Worm (Caenorhabditis elegans) whole organism, mixed stage, embryonic: Measurements from ENCODE around the gene srh-99.

Experiments
- M03D4.4 ChIP-seq: sonication (generic microtip); optimal IDR thresholded peaks from 2 replicates; lab custom pipeline; 2017; ENCODE audit warnings: mild to moderate bottlenecking, missing genetic modification characterization, missing compliant biosample characterization
- bed-3 ChIP-seq: fragments of 200-800 bp; sonication (Bioruptor generic); optimal IDR thresholded peaks from 3 replicates; lab custom pipeline; 2018; ENCODE audit warnings: mild to moderate bottlenecking, missing genetic modification characterization, moderate library complexity, missing compliant biosample characterization
- blmp-1 ChIP-seq: fragments of 150-350 bp; optimal IDR thresholded peaks from 2 replicates; lab custom pipeline; 2014; ENCODE audit warnings: missing biosample characterization, missing genetic modification characterization
- ceh-39 ChIP-seq: fragments of 150-350 bp; optimal IDR thresholded peaks from 2 replicates; lab custom pipeline; 2014; ENCODE audit warnings: missing biosample characterization, missing genetic modification characterization
- ceh-43 ChIP-seq: fragments of 200-800 bp; sonication (Bioruptor generic); optimal IDR thresholded peaks from 2 replicates; lab custom pipeline; 2018; ENCODE audit warnings: mild to moderate bottlenecking, missing genetic modification characterization, moderate library complexity, missing compliant biosample characterization
- ceh-83 ChIP-seq: fragments of 200-800 bp; sonication (Bioruptor generic); optimal IDR thresholded peaks from 2 replicates; lab custom pipeline; 2018; ENCODE audit warnings: mild to moderate bottlenecking, missing genetic modification characterization, missing compliant biosample characterization
- ces-1 ChIP-seq: fragments of 150-350 bp; optimal IDR thresholded peaks from 2 replicates; lab custom pipeline; 2014; ENCODE audit warnings: missing biosample characterization, missing genetic modification reagents, missing genetic modification characterization
- cnd-1 ChIP-seq: fragments of 200-800 bp; sonication (Bioruptor generic); optimal IDR thresholded peaks from 2 replicates; lab custom pipeline; 2018; ENCODE audit warnings: mild to moderate bottlenecking, missing genetic modification characterization, missing compliant biosample characterization
- drap-1 ChIP-seq: fragments of 200-800 bp; sonication (Bioruptor generic); optimal IDR thresholded peaks from 3 replicates; lab custom pipeline; 2018; ENCODE audit warnings: mild to moderate bottlenecking, missing genetic modification characterization, missing compliant biosample characterization
- elt-1 ChIP-seq: sonication (generic microtip); optimal IDR thresholded peaks from 2 replicates; lab custom pipeline; 2017; ENCODE audit warnings: missing genetic modification characterization, mild to moderate bottlenecking, missing compliant biosample characterization, antibody characterized with exemption, moderate library complexity, borderline replicate concordance; ENCODE audit not compliant: insufficient read depth
- elt-3 ChIP-seq: fragments of 150-350 bp; optimal IDR thresholded peaks from 2 replicates; lab custom pipeline; 2014; ENCODE audit warnings: missing biosample characterization, missing genetic modification characterization
- flh-1 ChIP-seq: fragments of 200-800 bp; sonication (Bioruptor generic); optimal IDR thresholded peaks from 2 replicates; lab custom pipeline; 2018; ENCODE audit warnings: mild to moderate bottlenecking, missing genetic modification characterization, moderate library complexity, missing compliant biosample characterization
- hlh-1 ChIP-seq: fragments of 150-350 bp; optimal IDR thresholded peaks from 2 replicates; lab custom pipeline; 2014; ENCODE audit warnings: missing biosample characterization, missing genetic modification reagents, missing genetic modification characterization
- lin-13 ChIP-seq: fragments of 150-350 bp; optimal IDR thresholded peaks from 2 replicates; lab custom pipeline; 2014; ENCODE audit warnings: missing biosample characterization, missing genetic modification characterization
- mab-5 ChIP-seq: fragments of 150-350 bp; optimal IDR thresholded peaks from 2 replicates; lab custom pipeline; 2014; ENCODE audit warnings: missing biosample characterization, missing genetic modification characterization
- mep-1 ChIP-seq: fragments of 150-350 bp; optimal IDR thresholded peaks from 2 replicates; lab custom pipeline; 2017; ENCODE audit warnings: missing biosample characterization, missing genetic modification reagents, missing genetic modification characterization, inconsistent platforms
- mls-2 ChIP-seq: sonication (generic microtip); optimal IDR thresholded peaks from 2 replicates; lab custom pipeline; 2016; ENCODE audit warnings: mild to moderate bottlenecking, missing genetic modification characterization, moderate library complexity, missing compliant biosample characterization
- nhr-12 ChIP-seq: fragments of 150-350 bp; optimal IDR thresholded peaks from 2 replicates; lab custom pipeline; 2014; ENCODE audit warnings: missing biosample characterization, missing genetic modification characterization
- nhr-2 ChIP-seq: fragments of 150-350 bp; optimal IDR thresholded peaks from 2 replicates; lab custom pipeline; 2014; ENCODE audit warnings: missing biosample characterization, missing genetic modification characterization
- nhr-28 ChIP-seq: fragments of 150-350 bp; optimal IDR thresholded peaks from 2 replicates; lab custom pipeline; 2014; ENCODE audit warnings: missing biosample characterization, missing genetic modification characterization
- nhr-76 ChIP-seq: sonication (generic microtip); optimal IDR thresholded peaks from 2 replicates; lab custom pipeline; 2017; ENCODE audit warnings: missing biosample characterization, missing genetic modification characterization
- pha-4 ChIP-seq: fragments of 150-350 bp; optimal IDR thresholded peaks from 2 replicates; lab custom pipeline; 2018; ENCODE audit warnings: missing biosample characterization, missing genetic modification reagents, missing genetic modification characterization
- sem-2 ChIP-seq: fragments of 200-800 bp; sonication (Bioruptor generic); optimal IDR thresholded peaks from 2 replicates; lab custom pipeline; 2018; ENCODE audit warnings: mild to moderate bottlenecking, missing genetic modification characterization, missing compliant biosample characterization
- snpc-4 ChIP-seq: fragments of 150-350 bp; optimal IDR thresholded peaks from 2 replicates; lab custom pipeline; 2014; ENCODE audit warnings: missing biosample characterization, missing genetic modification characterization
- sptf-1 ChIP-seq: sonication (generic microtip); optimal IDR thresholded peaks from 2 replicates; lab custom pipeline; 2017; ENCODE audit warnings: mild to moderate bottlenecking, missing genetic modification characterization, moderate library complexity, missing compliant biosample characterization
- tbx-8 ChIP-seq: fragments of 200-800 bp; sonication (Bioruptor generic); optimal IDR thresholded peaks from 2 replicates; lab custom pipeline; 2018; ENCODE audit warnings: mild to moderate bottlenecking, missing genetic modification characterization, moderate library complexity, missing compliant biosample characterization
- unc-120 ChIP-seq: sonication (generic microtip); optimal IDR thresholded peaks from 2 replicates; lab custom pipeline; 2017; ENCODE audit warnings: missing genetic modification characterization, missing compliant biosample characterization; ENCODE audit not compliant: poor library complexity, severe bottlenecking
- unc-39 ChIP-seq: fragments of 150-350 bp; optimal IDR thresholded peaks from 2 replicates; lab custom pipeline; 2014; ENCODE audit warnings: missing biosample characterization, missing genetic modification characterization
- unc-62 ChIP-seq: fragments of 150-350 bp; optimal IDR thresholded peaks from 2 replicates; lab custom pipeline; 2014; ENCODE audit warnings: missing biosample characterization, missing genetic modification reagents, missing genetic modification characterization
- zip-8 ChIP-seq: fragments of 150-350 bp; optimal IDR thresholded peaks from 2 replicates; lab custom pipeline; 2014; ENCODE audit warnings: missing biosample characterization, missing genetic modification characterization
- ztf-11 ChIP-seq: fragments of 150-350 bp; optimal IDR thresholded peaks from 2 replicates; lab custom pipeline; 2014; ENCODE audit warnings: missing biosample characterization, missing genetic modification characterization

The srh-99 gene

DNA sequence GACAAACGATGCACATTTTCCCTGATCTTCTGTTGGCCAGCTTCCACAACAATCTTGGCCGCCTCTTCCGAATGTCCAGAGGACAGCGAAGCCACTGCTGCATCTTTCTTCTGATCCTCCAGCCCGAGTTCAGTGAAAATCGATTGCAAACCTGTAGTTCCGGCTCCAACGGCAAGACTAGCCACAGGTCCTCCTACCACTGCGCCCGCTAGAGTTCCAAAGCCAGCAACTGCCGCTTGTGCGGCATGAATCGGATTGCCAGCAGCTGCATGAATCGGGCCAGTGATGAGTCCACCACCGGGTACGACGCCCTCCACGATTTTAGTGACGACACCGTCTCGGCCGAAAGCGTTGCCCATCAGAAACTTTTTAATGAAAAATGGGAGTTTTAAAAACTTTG is 28.0 kb downstream of the srh-99 start, which contains the start of gene ifas-1:
TSS of gene ifas-1 (minus strand) at position 387 of the 400 bp plus-strand sequence.
- TF ChIP-seq ceh-39 (no peak), unc-39 (tag; lab: Kevin White, UChicago) (no peak)

- TF ChIP-seq zip-8 (peak; percentile 77), blmp-1 (tag; lab: Kevin White, UChicago) (no peak)
- TF ChIP-seq, all 35 proteins: peak for 1
These were observed 31.8 kb downstream of the srh-99 start for ce11 chrII:3684487-3685067.

DNA sequence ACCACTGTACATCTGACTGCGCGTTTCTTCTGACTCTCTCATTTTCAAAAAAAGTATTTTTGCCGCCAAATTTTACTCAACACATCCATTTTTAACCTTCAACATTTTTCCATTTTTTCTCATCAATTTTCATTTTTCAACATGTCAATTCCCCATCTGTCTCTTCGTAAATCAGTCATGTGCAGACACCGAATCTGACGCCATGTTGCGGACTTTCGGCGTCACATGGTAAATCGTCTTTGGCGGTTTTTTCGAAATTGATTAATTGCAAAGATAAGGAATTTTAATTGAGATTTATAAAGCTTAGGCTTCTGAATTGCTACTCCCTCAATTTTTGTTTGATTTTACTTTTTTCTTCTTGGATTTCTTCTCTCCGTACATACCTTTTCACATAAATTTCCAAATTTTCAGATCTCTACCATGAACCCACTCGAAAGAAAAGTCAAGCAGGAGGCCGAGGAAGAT is 33.6 kb downstream of the srh-99 start, which contains the start of gene F19B10.1:
TSS of gene F19B10.1 (plus strand) at position 415 of the 465 bp plus-strand sequence.
- TF ChIP-seq nhr-2 (tag; lab: Kevin White, UChicago) (no peak), unc-120 (tag; lab: Kevin White, UChicago) (no peak), mep-1 (peak; percentile 26), ceh-83 (GFP tag; lab: Kevin White, UChicago) (no peak), pha-4 (tag; lab: Kevin White, UChicago) (peak; percentile 10), lin-13 (peak; percentile 22), unc-62 (peak; percentile 66), nhr-12 (no peak), hlh-1 (peak; percentile 82)

DNA sequence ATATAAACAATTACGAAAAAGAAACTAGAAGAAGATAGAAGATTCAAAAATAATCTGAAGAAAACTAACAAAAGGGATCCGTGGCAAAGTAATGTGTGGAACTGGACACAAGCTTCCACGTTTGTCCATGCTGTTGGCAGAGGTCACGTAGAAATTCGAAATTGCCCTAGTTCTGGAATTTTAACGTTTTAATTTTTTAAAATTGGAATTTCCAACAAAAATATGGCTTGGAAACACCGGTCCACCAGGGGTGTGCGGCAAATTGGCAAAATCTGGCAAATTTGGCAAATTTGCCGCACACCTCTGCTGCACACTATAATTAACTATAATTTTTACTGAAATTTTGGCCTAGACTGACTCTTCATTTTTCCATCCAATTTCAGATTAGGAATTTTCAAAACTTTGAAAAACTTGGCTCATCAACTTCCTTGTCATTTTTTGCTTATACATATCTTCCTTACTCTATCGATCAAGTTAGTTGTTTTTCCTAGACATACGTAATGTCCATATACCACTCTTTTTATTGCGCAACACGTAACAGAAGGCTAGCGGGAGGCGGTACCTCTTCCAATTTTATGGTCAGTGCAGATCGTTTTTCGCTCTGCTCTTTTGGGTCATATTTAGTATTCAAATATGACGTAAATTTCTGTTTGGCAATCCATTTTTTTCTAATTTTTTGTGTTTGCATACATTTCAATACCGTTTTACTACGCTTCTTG is 34.8 kb downstream of the srh-99 start, which contains the start of gene F19B10.10:
TSS of gene F19B10.10 (minus strand) at position 51 of the 719 bp plus-strand sequence.
- TF ChIP-seq unc-62 (no peak), sem-2 (GFP tag; lab: Kevin White, UChicago) (no peak), ceh-39 (no peak), ceh-83 (GFP tag; lab: Kevin White, UChicago) (no peak), zip-8 (peak; percentile 92)

DNA sequence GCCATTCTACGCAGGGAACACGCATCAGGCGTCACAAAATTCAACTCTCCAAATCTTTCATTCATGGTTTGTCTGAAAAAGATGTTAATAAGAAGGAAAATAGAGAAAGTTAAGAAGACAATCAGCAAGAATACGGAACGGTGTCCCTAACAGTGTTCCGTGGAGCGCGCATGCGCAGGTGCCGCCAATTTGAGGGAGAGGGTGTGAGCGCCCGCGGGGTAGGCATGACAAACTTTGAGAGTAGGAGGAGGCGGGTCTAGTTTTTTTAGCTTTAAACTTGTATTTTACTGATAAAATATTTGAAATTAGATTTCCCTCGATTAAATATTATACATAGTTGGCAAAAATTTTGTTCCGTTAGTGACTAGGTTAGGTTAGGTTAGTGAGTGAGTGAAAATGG is 36.0 kb downstream of the srh-99 start:
- TF ChIP-seq unc-62: no peak
- no peak for TF ChIP-seq flh-1 (GFP tag; lab: Kevin White, UChicago)
- no peak for TF ChIP-seq unc-120 (tag; lab: Kevin White, UChicago)
- TF ChIP-seq hlh-1: no peak
- TF ChIP-seq elt-1 (tag; lab: Kevin White, UChicago): no peak
- TF ChIP-seq drap-1 (GFP tag; lab: Kevin White, UChicago): no peak
- no peak for TF ChIP-seq ztf-11
- TF ChIP-seq tbx-8 (GFP tag; lab: Kevin White, UChicago): no peak
- no peak for TF ChIP-seq ceh-83 (GFP tag; lab: Kevin White, UChicago)
- TF ChIP-seq sptf-1: no peak
- TF ChIP-seq M03D4.4 (tag; lab: Kevin White, UChicago): no peak
- no peak for TF ChIP-seq lin-13
- TF ChIP-seq cnd-1 (tag; lab: Kevin White, UChicago): no peak

ce11 chrII:3678978-3679377 is 37.4 kb downstream of the srh-99 start:
- no peak for TF ChIP-seq mab-5 (tag; lab: Kevin White, UChicago)
- no peak for TF ChIP-seq snpc-4 (tag; lab: Kevin White, UChicago)
- no peak for TF ChIP-seq sptf-1
- TF ChIP-seq zip-8: no peak
- TF ChIP-seq mls-2 (tag; lab: Kevin White, UChicago): no peak
- no peak for TF ChIP-seq flh-1 (GFP tag; lab: Kevin White, UChicago)
- TF ChIP-seq ztf-11: no peak
- no peak for TF ChIP-seq nhr-28 (tag; lab: Kevin White, UChicago)
- no peak for TF ChIP-seq elt-3 (tag; lab: Kevin White, UChicago)
- TF ChIP-seq unc-39 (tag; lab: Kevin White, UChicago): no peak
- TF ChIP-seq ceh-43 (GFP tag; lab: Kevin White, UChicago): no peak
- TF ChIP-seq tbx-8 (GFP tag; lab: Kevin White, UChicago): no peak
- no peak for TF ChIP-seq nhr-76 (tag; lab: Kevin White, UChicago)
- no peak for TF ChIP-seq M03D4.4 (tag; lab: Kevin White, UChicago)
- TF ChIP-seq ceh-39: no peak
- TF ChIP-seq bed-3 (GFP tag; lab: Kevin White, UChicago): no peak
- TF ChIP-seq pha-4 (tag; lab: Kevin White, UChicago): no peak
- TF ChIP-seq ces-1 (GFP tag; lab: Kevin White, UChicago): no peak
- TF ChIP-seq mep-1: no peak
- TF ChIP-seq unc-120 (tag; lab: Kevin White, UChicago): no peak
